Worm (Caenorhabditis elegans) whole organism, L2 larva: Measurements from ENCODE around the gene C17C3.6.

Experiments
- lsy-2 ChIP-seq, 2 experiments: fragments of 150-350 bp in 1 of 2; sonication (generic microtip) in 1 of 2; optimal IDR thresholded peaks; 2 replicates each; lab custom pipeline; 2014 to 2017; ENCODE audit warnings: missing biosample characterization in 2 of 2, missing genetic modification characterization in 2 of 2
- mdl-1 ChIP-seq, 2 experiments: fragments of 150-350 bp in 1 of 2; sonication (generic microtip) in 1 of 2; optimal IDR thresholded peaks; 2 replicates each; lab custom pipeline; 2017; ENCODE audit warnings: missing biosample characterization in 2 of 2, missing genetic modification characterization in 2 of 2
- nhr-12 ChIP-seq: fragments of 150-350 bp; optimal IDR thresholded peaks from 2 replicates; lab custom pipeline; 2014; ENCODE audit warnings: missing biosample characterization, missing genetic modification characterization
- peb-1 ChIP-seq: fragments of 150-350 bp; optimal IDR thresholded peaks from 2 replicates; lab custom pipeline; 2014; ENCODE audit warnings: missing biosample characterization, missing genetic modification characterization
- snpc-4 ChIP-seq: fragments of 150-350 bp; optimal IDR thresholded peaks from 2 replicates; lab custom pipeline; 2014; ENCODE audit warnings: missing biosample characterization, missing genetic modification characterization
- unc-62 ChIP-seq: fragments of 150-350 bp; optimal IDR thresholded peaks from 2 replicates; lab custom pipeline; 2014; ENCODE audit warnings: missing biosample characterization, missing genetic modification reagents, missing genetic modification characterization

- TF ChIP-seq mdl-1 (tag; optimal IDR thresholded peaks at IDR 0.05; lab: Kevin White, UChicago) (no peak), snpc-4 (tag; lab: Kevin White, UChicago) (no peak), nhr-12 (no peak), unc-62 (no peak), lsy-2 (tag; optimal IDR thresholded peaks at IDR 0.05; lab: Kevin White, UChicago) (no peak), peb-1 (tag; lab: Kevin White, UChicago) (no peak)
Measured at ce11 chrII:5518055-5518454, 31.8 kb upstream of the C17C3.6 start.
